Worm (Caenorhabditis elegans) whole organism, late embryonic: ENCODE results near the gene ZK822.9.

Source experiments
- ceh-30 ChIP-seq: fragments of 150-350 bp; optimal IDR thresholded peaks from 2 replicates; lab custom pipeline; 2014; ENCODE audit warnings: missing biosample characterization, missing genetic modification characterization
- elt-2 ChIP-seq: sonication (generic microtip); optimal IDR thresholded peaks from 2 replicates; lab custom pipeline; 2016; ENCODE audit warnings: missing genetic modification reagents, missing genetic modification characterization, missing compliant biosample characterization
- hlh-30 ChIP-seq: sonication (generic microtip); optimal IDR thresholded peaks from 2 replicates; lab custom pipeline; 2017; ENCODE audit warnings: antibody characterized with exemption, missing genetic modification characterization, missing compliant biosample characterization; ENCODE audit not compliant: insufficient read depth
- lim-6 ChIP-seq: sonication (generic microtip); optimal IDR thresholded peaks from 2 replicates; lab custom pipeline; 2016; ENCODE audit warnings: missing genetic modification characterization, missing compliant biosample characterization
- pha-4 ChIP-seq: fragments of 150-350 bp; optimal IDR thresholded peaks from 2 replicates; lab custom pipeline; 2018; ENCODE audit warnings: missing biosample characterization, missing genetic modification reagents, missing genetic modification characterization
- syd-9 ChIP-seq: sonication (generic microtip); optimal IDR thresholded peaks from 2 replicates; lab custom pipeline; 2016; ENCODE audit warnings: mild to moderate bottlenecking, missing genetic modification characterization, moderate library complexity, missing compliant biosample characterization

DNA sequence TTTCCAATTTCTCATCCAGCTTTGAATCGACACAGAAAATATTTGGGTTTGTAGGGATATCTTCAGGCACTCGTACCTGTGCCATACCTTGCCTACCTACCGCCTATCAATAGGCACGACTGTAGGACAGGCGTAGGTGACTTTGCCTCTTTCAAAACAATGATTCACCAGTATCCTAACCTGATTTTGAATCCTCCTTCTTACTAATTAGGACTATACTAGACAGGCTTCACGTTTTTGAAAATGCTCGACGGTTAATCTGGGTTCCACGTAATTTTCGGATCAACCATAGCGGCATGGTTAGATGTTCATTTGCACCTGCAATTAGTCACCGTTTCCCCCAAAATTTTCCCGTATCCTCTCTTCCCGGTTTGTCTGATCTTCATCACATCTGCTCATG, 47.3 kb upstream of the ZK822.9 start:
- TF ChIP-seq ceh-30 (tag; lab: Kevin White, UChicago) (no peak), elt-2 (no peak), lim-6 (no peak), hlh-30 (tag; lab: Kevin White, UChicago) (no peak), pha-4 (tag; lab: Kevin White, UChicago) (no peak), syd-9 (tag; lab: Kevin White, UChicago) (no peak)
